Worm (Caenorhabditis elegans) whole organism, late embryonic: ENCODE measurements around the gene ZK180.8.

Experiments used
- K02D7.2 ChIP-seq: sonication (generic microtip); optimal IDR thresholded peaks from 2 replicates; lab custom pipeline; 2017; ENCODE audit warnings: mild to moderate bottlenecking, missing genetic modification characterization, missing compliant biosample characterization
- ahr-1 ChIP-seq: sonication (generic microtip); optimal IDR thresholded peaks from 2 replicates; lab custom pipeline; 2016; ENCODE audit warnings: missing genetic modification characterization, missing compliant biosample characterization
- ama-1 ChIP-seq: fragments of 150-350 bp; optimal IDR thresholded peaks from 2 replicates; lab custom pipeline; 2014
- ceh-45 ChIP-seq: fragments of 200-800 bp; sonication (Bioruptor generic); IDR thresholded peaks from 2 replicates; pipeline ENCODE4 v1.3.6; 2022; ENCODE audit warnings: missing genetic modification reagents, missing genetic modification characterization, missing compliant biosample characterization
- ceh-9 ChIP-seq: sonication (generic microtip); optimal IDR thresholded peaks from 2 replicates; lab custom pipeline; 2016; ENCODE audit warnings: mild to moderate bottlenecking, missing genetic modification characterization, inconsistent platforms, missing compliant biosample characterization
- dve-1 ChIP-seq: sonication (generic microtip); optimal IDR thresholded peaks from 2 replicates; lab custom pipeline; 2017; ENCODE audit warnings: antibody characterized with exemption, mild to moderate bottlenecking, missing genetic modification characterization, missing compliant biosample characterization
- elt-4 ChIP-seq: sonication (generic microtip); optimal IDR thresholded peaks from 2 replicates; lab custom pipeline; 2016; ENCODE audit warnings: missing genetic modification characterization, missing compliant biosample characterization
- fkh-6 ChIP-seq: sonication (generic microtip); optimal IDR thresholded peaks from 2 replicates; lab custom pipeline; 2016; ENCODE audit warnings: missing genetic modification characterization, missing compliant biosample characterization
- hlh-6 ChIP-seq: sonication (generic microtip); optimal IDR thresholded peaks from 2 replicates; lab custom pipeline; 2016; ENCODE audit warnings: missing genotype, missing genetic modification characterization, missing compliant biosample characterization
- pha-4 ChIP-seq: fragments of 150-350 bp; optimal IDR thresholded peaks from 2 replicates; lab custom pipeline; 2018; ENCODE audit warnings: missing biosample characterization, missing genetic modification reagents, missing genetic modification characterization
- unc-86 ChIP-seq: sonication (generic microtip); optimal IDR thresholded peaks from 2 replicates; lab custom pipeline; 2016; ENCODE audit warnings: missing genetic modification characterization, missing compliant biosample characterization

DNA sequence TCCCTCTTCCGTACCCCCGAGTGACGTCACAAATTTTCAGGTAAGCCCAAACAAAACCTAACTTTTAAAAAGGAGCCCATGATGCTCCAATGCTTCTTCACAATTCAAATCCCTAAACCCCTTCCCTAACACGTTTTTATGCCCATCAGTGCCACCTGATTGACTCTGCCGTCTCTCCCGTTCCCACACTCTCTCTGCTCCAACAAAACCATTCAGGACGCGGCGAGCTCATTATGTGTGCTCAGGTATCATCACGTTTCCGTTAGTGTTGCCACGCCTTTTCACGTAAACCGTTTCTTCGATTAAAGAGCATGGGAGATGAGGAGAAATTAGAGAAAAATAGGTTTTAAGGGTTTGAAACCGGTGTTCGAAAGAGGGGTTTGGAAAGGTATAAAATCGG is 48.4 kb downstream of the ZK180.8 start, which contains the start of gene M01H9.2:
- TF ChIP-seq K02D7.2 (tag; lab: Kevin White, UChicago) (no peak), ahr-1 (tag; lab: Kevin White, UChicago) (no peak), ama-1 (no peak), ceh-9 (no peak), pha-4 (tag; lab: Kevin White, UChicago) (no peak), fkh-6 (no peak), unc-86 (tag; lab: Kevin White, UChicago) (no peak), hlh-6 (tag; lab: Kevin White, UChicago) (no peak), dve-1 (tag; lab: Kevin White, UChicago) (no peak), ceh-45 (GFP tag; lab: Robert Waterston, UW) (no peak), elt-4 (no peak)
